Worm (Caenorhabditis elegans) whole organism, L2 larva: ENCODE results near the gene Y43F8C.3.

Experiments used
- C34F6.9 ChIP-seq: fragments of 150-350 bp; optimal IDR thresholded peaks from 2 replicates; lab custom pipeline; 2014; ENCODE audit warnings: missing biosample characterization, missing genetic modification characterization
- F13H6.1 ChIP-seq: sonication (generic microtip); optimal IDR thresholded peaks from 2 replicates; lab custom pipeline; 2016; ENCODE audit warnings: missing genetic modification characterization, missing compliant biosample characterization
- R02D3.7 ChIP-seq: fragments of 150-350 bp; optimal IDR thresholded peaks from 2 replicates; lab custom pipeline; 2014; ENCODE audit warnings: missing biosample characterization, missing genetic modification characterization
- Y55F3AM.14 ChIP-seq: fragments of 200-800 bp; sonication (Bioruptor generic); optimal IDR thresholded peaks from 2 replicates; lab custom pipeline; 2018; ENCODE audit warnings: mild to moderate bottlenecking, missing genetic modification characterization, missing compliant biosample characterization
- ZK546.5 ChIP-seq: sonication (generic microtip); optimal IDR thresholded peaks from 2 replicates; lab custom pipeline; 2017; ENCODE audit warnings: missing biosample characterization, missing genetic modification characterization
- alr-1 ChIP-seq: fragments of 150-350 bp; optimal IDR thresholded peaks from 2 replicates; lab custom pipeline; 2014; ENCODE audit warnings: missing biosample characterization, missing genetic modification characterization
- aly-2 ChIP-seq: fragments of 150-350 bp; optimal IDR thresholded peaks from 2 replicates; lab custom pipeline; 2014; ENCODE audit warnings: missing biosample characterization, missing genetic modification characterization
- ama-1 ChIP-seq: fragments of 150-350 bp; optimal IDR thresholded peaks from 2 replicates; lab custom pipeline; 2018; ENCODE audit warnings: inconsistent platforms
- blmp-1 ChIP-seq: sonication (generic microtip); optimal IDR thresholded peaks from 2 replicates; lab custom pipeline; 2017; ENCODE audit warnings: missing genetic modification characterization, mild to moderate bottlenecking, missing compliant biosample characterization, antibody characterized with exemption, moderate library complexity; ENCODE audit not compliant: insufficient read depth
- ceh-16 ChIP-seq: fragments of 150-350 bp; optimal IDR thresholded peaks from 2 replicates; lab custom pipeline; 2014; ENCODE audit warnings: missing biosample characterization, missing genetic modification characterization
- ceh-82 ChIP-seq: fragments of 150-350 bp; optimal IDR thresholded peaks from 2 replicates; lab custom pipeline; 2014; ENCODE audit warnings: missing biosample characterization, missing genetic modification characterization
- crh-2 ChIP-seq: sonication (generic microtip); optimal IDR thresholded peaks from 2 replicates; lab custom pipeline; 2017; ENCODE audit warnings: missing biosample characterization, missing genetic modification characterization
- dmd-4 ChIP-seq: sonication (generic microtip); optimal IDR thresholded peaks from 2 replicates; lab custom pipeline; 2017; ENCODE audit warnings: missing biosample characterization, missing genetic modification characterization
- egl-27 ChIP-seq: sonication (generic microtip); optimal IDR thresholded peaks from 3 replicates; lab custom pipeline; 2017; ENCODE audit warnings: missing biosample characterization, missing genetic modification reagents, missing genetic modification characterization
- elt-1 ChIP-seq: fragments of 150-350 bp; optimal IDR thresholded peaks from 2 replicates; lab custom pipeline; 2014; ENCODE audit warnings: missing biosample characterization, missing genetic modification characterization
- elt-3 ChIP-seq: sonication (generic microtip); optimal IDR thresholded peaks from 2 replicates; lab custom pipeline; 2017; ENCODE audit warnings: missing biosample characterization, missing genetic modification characterization
- fos-1 ChIP-seq: fragments of 150-350 bp; optimal IDR thresholded peaks from 2 replicates; lab custom pipeline; 2014; ENCODE audit warnings: missing biosample characterization, missing genetic modification characterization
- gmeb-1 ChIP-seq: fragments of 150-350 bp; optimal IDR thresholded peaks from 2 replicates; lab custom pipeline; 2014; ENCODE audit warnings: missing biosample characterization, missing genetic modification characterization
- lin-11 ChIP-seq: fragments of 150-350 bp; sonication (generic microtip); optimal IDR thresholded peaks from 2 replicates; lab custom pipeline; 2014; ENCODE audit warnings: missing biosample characterization, missing genetic modification characterization, inconsistent platforms, mixed read lengths
- lin-13 ChIP-seq: fragments of 150-350 bp; optimal IDR thresholded peaks from 2 replicates; lab custom pipeline; 2014; ENCODE audit warnings: missing biosample characterization, missing genetic modification reagents, missing genetic modification characterization
- lin-39 ChIP-seq: fragments of 150-350 bp; optimal IDR thresholded peaks from 2 replicates; lab custom pipeline; 2014; ENCODE audit warnings: missing biosample characterization, missing genetic modification reagents, missing genetic modification characterization
- lsy-2 ChIP-seq, 2 experiments: fragments of 150-350 bp in 1 of 2; sonication (generic microtip) in 1 of 2; optimal IDR thresholded peaks; 2 replicates each; lab custom pipeline; 2014 to 2017; ENCODE audit warnings: missing biosample characterization in 2 of 2, missing genetic modification characterization in 2 of 2
- mab-5 ChIP-seq: fragments of 150-350 bp; optimal IDR thresholded peaks from 2 replicates; lab custom pipeline; 2014; ENCODE audit warnings: missing biosample characterization, missing genetic modification characterization
- mbf-1 ChIP-seq: sonication (generic microtip); optimal IDR thresholded peaks from 2 replicates; lab custom pipeline; 2017; ENCODE audit warnings: missing biosample characterization, missing genetic modification characterization
- mdl-1 ChIP-seq, 2 experiments: fragments of 150-350 bp in 1 of 2; sonication (generic microtip) in 1 of 2; optimal IDR thresholded peaks; 2 replicates each; lab custom pipeline; 2017; ENCODE audit warnings: missing biosample characterization in 2 of 2, missing genetic modification characterization in 2 of 2
- nhr-10 ChIP-seq: sonication (generic microtip); optimal IDR thresholded peaks from 2 replicates; lab custom pipeline; 2017; ENCODE audit warnings: missing biosample characterization, missing genetic modification characterization
- nhr-11 ChIP-seq: fragments of 150-350 bp; optimal IDR thresholded peaks from 2 replicates; lab custom pipeline; 2014; ENCODE audit warnings: missing biosample characterization, missing genetic modification characterization
- nhr-12 ChIP-seq: fragments of 150-350 bp; optimal IDR thresholded peaks from 2 replicates; lab custom pipeline; 2014; ENCODE audit warnings: missing biosample characterization, missing genetic modification characterization
- nhr-129 ChIP-seq: fragments of 150-350 bp; optimal IDR thresholded peaks from 2 replicates; lab custom pipeline; 2014; ENCODE audit warnings: missing biosample characterization, missing genetic modification characterization
- nhr-21 ChIP-seq: fragments of 150-350 bp; optimal IDR thresholded peaks from 2 replicates; lab custom pipeline; 2014; ENCODE audit warnings: missing biosample characterization, missing genetic modification characterization
- nhr-23 ChIP-seq: fragments of 150-350 bp; optimal IDR thresholded peaks from 2 replicates; lab custom pipeline; 2014; ENCODE audit warnings: missing biosample characterization, missing genetic modification reagents, missing genetic modification characterization
- nhr-237 ChIP-seq: fragments of 150-350 bp; optimal IDR thresholded peaks from 2 replicates; lab custom pipeline; 2014; ENCODE audit warnings: missing biosample characterization, missing genetic modification characterization
- nhr-25 ChIP-seq: fragments of 150-350 bp; sonication (generic microtip); optimal IDR thresholded peaks from 3 replicates; lab custom pipeline; 2014; ENCODE audit warnings: missing biosample characterization, missing genetic modification characterization
- nhr-6 ChIP-seq: fragments of 150-350 bp; optimal IDR thresholded peaks from 2 replicates; lab custom pipeline; 2014; ENCODE audit warnings: missing biosample characterization, missing genetic modification characterization
- nhr-77 ChIP-seq: fragments of 150-350 bp; optimal IDR thresholded peaks from 2 replicates; lab custom pipeline; 2014; ENCODE audit warnings: missing biosample characterization, missing genetic modification characterization
- peb-1 ChIP-seq: fragments of 150-350 bp; optimal IDR thresholded peaks from 2 replicates; lab custom pipeline; 2014; ENCODE audit warnings: missing biosample characterization, missing genetic modification characterization
- sem-4 ChIP-seq: fragments of 150-350 bp; optimal IDR thresholded peaks from 2 replicates; lab custom pipeline; 2014; ENCODE audit warnings: missing biosample characterization, missing genetic modification reagents, missing genetic modification characterization
- skn-1 ChIP-seq: sonication (generic microtip); optimal IDR thresholded peaks from 2 replicates; lab custom pipeline; 2017; ENCODE audit warnings: missing biosample characterization, missing genetic modification characterization
- sma-3 ChIP-seq: sonication (generic microtip); optimal IDR thresholded peaks from 2 replicates; lab custom pipeline; 2016; ENCODE audit warnings: missing genetic modification reagents, missing genetic modification characterization, missing compliant biosample characterization
- sma-9 ChIP-seq, 2 experiments: fragments of 150-350 bp in 1 of 2; sonication (generic microtip) in 1 of 2; optimal IDR thresholded peaks; 2 replicates each; lab custom pipeline; 2014 to 2016; ENCODE audit warnings: missing genetic modification characterization in 2 of 2, mild to moderate bottlenecking in 1 of 2, missing biosample characterization in 1 of 2, missing compliant biosample characterization in 1 of 2, missing genetic modification reagents in 1 of 2, moderate library complexity in 1 of 2
- snpc-4 ChIP-seq: fragments of 150-350 bp; optimal IDR thresholded peaks from 2 replicates; lab custom pipeline; 2014; ENCODE audit warnings: missing biosample characterization, missing genetic modification characterization
- unc-39 ChIP-seq: fragments of 150-350 bp; optimal IDR thresholded peaks from 2 replicates; lab custom pipeline; 2014; ENCODE audit warnings: missing biosample characterization, missing genetic modification characterization
- unc-55 ChIP-seq: fragments of 150-350 bp; sonication (generic microtip); optimal IDR thresholded peaks from 3 replicates; lab custom pipeline; 2014; ENCODE audit warnings: missing biosample characterization, missing genetic modification reagents, missing genetic modification characterization
- unc-62 ChIP-seq: fragments of 150-350 bp; optimal IDR thresholded peaks from 2 replicates; lab custom pipeline; 2014; ENCODE audit warnings: missing biosample characterization, missing genetic modification reagents, missing genetic modification characterization
- zag-1 ChIP-seq: fragments of 150-350 bp; optimal IDR thresholded peaks from 2 replicates; lab custom pipeline; 2014; ENCODE audit warnings: missing biosample characterization, missing genetic modification characterization
- ztf-1 ChIP-seq: fragments of 200-800 bp; sonication (Bioruptor generic); conservative IDR thresholded peaks from 2 replicates; pipeline ENCODE4 v1.3.6; 2022; ENCODE audit warnings: missing genetic modification characterization, missing compliant biosample characterization
- ztf-11 ChIP-seq: sonication (generic microtip); optimal IDR thresholded peaks from 2 replicates; lab custom pipeline; 2017; ENCODE audit warnings: missing biosample characterization, missing genetic modification characterization
- ztf-4 ChIP-seq: fragments of 150-350 bp; optimal IDR thresholded peaks from 2 replicates; lab custom pipeline; 2014; ENCODE audit warnings: missing biosample characterization, missing genetic modification characterization

The Y43F8C.3 gene

ce11 chrV:19622440-19622914 lies at the start of gene Y43F8C.3:
Y43F8C.3 (minus strand) TSS chrV:19622626.
- TF ChIP-seq dmd-4 (no peak), ztf-1 (GFP tag; lab: Robert Waterston, UW) (no peak), lin-13 (peak; percentile 76), mdl-1 (tag; optimal IDR thresholded peaks at IDR 0.05; lab: Kevin White, UChicago) (peak; percentile 34 to 47), peb-1 (tag; lab: Kevin White, UChicago) (no peak), R02D3.7 (tag; lab: Kevin White, UChicago) (no peak), gmeb-1 (peak; percentile 25), F13H6.1 (tag; lab: Kevin White, UChicago) (peak; percentile 46), blmp-1 (no peak), Y55F3AM.14 (GFP tag; lab: Kevin White, UChicago) (no peak), snpc-4 (peak; percentile 37), nhr-129 (peak; percentile 89), ZK546.5 (tag; lab: Kevin White, UChicago) (no peak), nhr-77 (tag; lab: Kevin White, UChicago) (no peak), elt-3 (tag; lab: Kevin White, UChicago) (no peak), sma-9 (GFP tag; optimal IDR thresholded peaks at IDR 0.05; lab: Kevin White, UChicago) (peak; percentile 15), sma-9 (tag; optimal IDR thresholded peaks at IDR 0.05; lab: Kevin White, UChicago) (no peak), mbf-1 (no peak), elt-1 (tag; lab: Kevin White, UChicago) (no peak), ztf-11 (no peak), nhr-10 (tag; lab: Kevin White, UChicago) (no peak), nhr-21 (tag; lab: Kevin White, UChicago) (peak; percentile 11), zag-1 (peak; percentile 63), ceh-16 (tag; lab: Kevin White, UChicago) (peak; percentile 28), nhr-237 (tag; lab: Kevin White, UChicago) (no peak), lsy-2 (tag; optimal IDR thresholded peaks at IDR 0.05; lab: Kevin White, UChicago) (peak in 1 of 2 experiments; percentile 59), egl-27 (tag; lab: Kevin White, UChicago) (no peak), nhr-12 (tag; lab: Kevin White, UChicago) (no peak), ztf-4 (peak; percentile 33), lin-11 (tag; lab: Kevin White, UChicago) (peak; percentile 82), unc-55 (GFP tag; lab: Kevin White, UChicago) (peak; percentile 77), mab-5 (peak; percentile 22), nhr-23 (tag; lab: Kevin White, UChicago) (no peak), nhr-25 (peak; percentile 73), unc-39 (tag; lab: Kevin White, UChicago) (no peak), crh-2 (tag; lab: Kevin White, UChicago) (peak; percentile 43), ama-1 (lab: Kevin White, UChicago) (no peak), skn-1 (no peak), unc-62 (GFP tag; lab: Kevin White, UChicago) (no peak), alr-1 (tag; lab: Kevin White, UChicago) (no peak), nhr-11 (tag; lab: Kevin White, UChicago) (no peak), ceh-82 (tag; lab: Kevin White, UChicago) (no peak), C34F6.9 (peak; percentile 73), sma-3 (no peak), fos-1 (tag; lab: Kevin White, UChicago) (peak; percentile 43), aly-2 (tag; lab: Kevin White, UChicago) (no peak), sem-4 (tag; lab: Kevin White, UChicago) (peak; percentile 10), lin-39 (no peak), nhr-6 (tag; lab: Kevin White, UChicago) (no peak)
